Worm (Caenorhabditis elegans): ENCODE data around the gene dyf-3.

dyf-3 gene

DNA sequence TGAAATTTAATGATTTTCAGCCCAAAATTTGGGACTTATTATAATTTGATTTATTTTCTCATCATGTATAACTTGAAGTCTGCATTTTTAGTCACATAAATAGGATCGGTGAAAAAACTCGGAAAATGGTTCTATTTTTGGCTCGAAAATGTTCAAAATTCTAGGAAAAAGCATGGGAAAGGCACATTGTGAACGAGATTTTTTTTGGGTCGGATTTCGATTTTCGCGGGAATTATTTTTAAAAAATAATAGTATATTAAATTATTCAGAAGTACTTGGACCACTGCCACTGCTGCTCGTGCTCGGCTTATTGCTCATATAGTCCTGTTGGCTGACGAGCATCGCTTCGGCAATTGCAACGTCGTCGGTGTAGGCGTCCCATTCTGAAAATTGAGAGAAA lies 25.7 kb downstream of the dyf-3 start:
- TF ChIP-seq mdt-29 (GFP tag; IDR thresholded peaks at IDR 0.05) = no peak
- TF ChIP-seq nhr-48 (tag; optimal IDR thresholded peaks at IDR 0.05) = no peak
- no peak for TF ChIP-seq nhr-25 (tag; optimal IDR thresholded peaks at IDR 0.05; ENCODE audit: borderline replicate concordance, insufficient read depth)
- TF ChIP-seq spr-3 (GFP tag; optimal IDR thresholded peaks at IDR 0.05) = no peak
- TF ChIP-seq sdz-12 (GFP tag; optimal IDR thresholded peaks at IDR 0.05) = no peak
- TF ChIP-seq F10B5.3 (tag; optimal IDR thresholded peaks at IDR 0.05) = no peak
- no peak for TF ChIP-seq ceh-20 (GFP tag; IDR thresholded peaks at IDR 0.05)
- TF ChIP-seq vab-7 (GFP tag; IDR thresholded peaks at IDR 0.05) = no peak
- no peak for TF ChIP-seq lin-29 (GFP tag; IDR thresholded peaks at IDR 0.05)
- peak; percentile 30 for TF ChIP-seq dve-1 (tag; optimal IDR thresholded peaks at IDR 0.05; ENCODE audit: insufficient read depth)
- no peak for TF ChIP-seq nhr-102 (tag; optimal IDR thresholded peaks at IDR 0.05)
- TF ChIP-seq ZK546.5 (tag; optimal IDR thresholded peaks at IDR 0.05) = no peak
- peak; percentile 4 for TF ChIP-seq mes-2 (tag; optimal IDR thresholded peaks at IDR 0.05; ENCODE audit: poor library complexity, severe bottlenecking)
- TF ChIP-seq set-16 (GFP tag; IDR thresholded peaks at IDR 0.05) = no peak
- no peak for TF ChIP-seq spr-1 (tag; optimal IDR thresholded peaks at IDR 0.05)
- TF ChIP-seq nhr-28 (tag; optimal IDR thresholded peaks at IDR 0.05) = no peak
- no peak for TF ChIP-seq T20F7.1 (GFP tag; optimal IDR thresholded peaks at IDR 0.05)
- no peak for TF ChIP-seq Y75B8A.6 (GFP tag; IDR thresholded peaks at IDR 0.05)
- no peak for TF ChIP-seq mxl-3 (GFP tag; optimal IDR thresholded peaks at IDR 0.05)
- no peak for TF ChIP-seq unc-39 (tag; optimal IDR thresholded peaks at IDR 0.05)
- no peak for TF ChIP-seq madf-9 (GFP tag; conservative IDR thresholded peaks at IDR 0.05)
- TF ChIP-seq ceh-82 (tag; optimal IDR thresholded peaks at IDR 0.05) = no peak
- no peak for TF ChIP-seq unc-130 (GFP tag; optimal IDR thresholded peaks at IDR 0.05)
- TF ChIP-seq Y48G9A.11 (GFP tag; IDR thresholded peaks at IDR 0.05) = no peak
- TF ChIP-seq Y105C5A.15 (GFP tag; IDR thresholded peaks at IDR 0.05) = no peak
- no peak for TF ChIP-seq ceh-28 (tag; optimal IDR thresholded peaks at IDR 0.05)
- no peak for TF ChIP-seq nhr-77 (tag; optimal IDR thresholded peaks at IDR 0.05)
- TF ChIP-seq zag-1 (tag; optimal IDR thresholded peaks at IDR 0.05) = no peak
- 0 out of 2 replicates have a peak, but pooled peaks have one; percentile 13 for TF ChIP-seq tra-1 (GFP tag; IDR thresholded peaks at IDR 0.05)
- no peak for TF ChIP-seq zfp-2 (tag; optimal IDR thresholded peaks at IDR 0.05)
- peak; percentile 23; the same call in 1 of the 2 replicates for TF ChIP-seq lin-38 (GFP tag; IDR thresholded peaks at IDR 0.05)
- TF ChIP-seq ztf-11 (tag; optimal IDR thresholded peaks at IDR 0.05) = no peak
- TF ChIP-seq R02D3.7 (tag; optimal IDR thresholded peaks at IDR 0.05) = no peak
- TF ChIP-seq dmd-8 (GFP tag; IDR thresholded peaks at IDR 0.05) = 0 out of 2 replicates have a peak, but pooled peaks have one; percentile 11
- no peak for TF ChIP-seq nhr-41 (GFP tag; IDR thresholded peaks at IDR 0.05)
- no peak for TF ChIP-seq cey-2 (tag; optimal IDR thresholded peaks at IDR 0.05; ENCODE audit: borderline replicate concordance, insufficient read depth)
- TF ChIP-seq snpc-1.2 (GFP tag; IDR thresholded peaks at IDR 0.05) = no peak
- no peak for TF ChIP-seq lin-15B (tag; optimal IDR thresholded peaks at IDR 0.05)
- TF ChIP-seq ztf-7 (tag; optimal IDR thresholded peaks at IDR 0.05) = no peak
- 0 out of 2 replicates have a peak, but pooled peaks have one; percentile 42 for TF ChIP-seq zfp-3 (GFP tag; conservative IDR thresholded peaks at IDR 0.05)
- TF ChIP-seq ceh-44 (GFP tag; IDR thresholded peaks at IDR 0.05) = no peak
- TF ChIP-seq nhr-76 (tag; optimal IDR thresholded peaks at IDR 0.05) = no peak
- TF ChIP-seq hlh-11 (tag; optimal IDR thresholded peaks at IDR 0.05) = no peak
- no peak for TF ChIP-seq ceh-62 (tag; optimal IDR thresholded peaks at IDR 0.05)
- TF ChIP-seq zip-2 (tag; optimal IDR thresholded peaks at IDR 0.05) = no peak
- TF ChIP-seq F49E8.2 (tag; optimal IDR thresholded peaks at IDR 0.05; ENCODE audit: borderline replicate concordance) = no peak
- TF ChIP-seq saeg-2 (GFP tag; IDR thresholded peaks at IDR 0.05) = no peak
- no peak for TF ChIP-seq lin-13 (GFP tag; optimal IDR thresholded peaks at IDR 0.05)
- no peak for TF ChIP-seq dmd-6 (GFP tag; IDR thresholded peaks at IDR 0.05)
- peak; percentile 3 for TF ChIP-seq duxl-1 (tag; optimal IDR thresholded peaks at IDR 0.05; ENCODE audit: poor library complexity)
- no peak for TF ChIP-seq hif-1 (tag; optimal IDR thresholded peaks at IDR 0.05)
